Worm (Caenorhabditis elegans): ENCODE measurements around the gene lon-8.

The lon-8 gene

DNA sequence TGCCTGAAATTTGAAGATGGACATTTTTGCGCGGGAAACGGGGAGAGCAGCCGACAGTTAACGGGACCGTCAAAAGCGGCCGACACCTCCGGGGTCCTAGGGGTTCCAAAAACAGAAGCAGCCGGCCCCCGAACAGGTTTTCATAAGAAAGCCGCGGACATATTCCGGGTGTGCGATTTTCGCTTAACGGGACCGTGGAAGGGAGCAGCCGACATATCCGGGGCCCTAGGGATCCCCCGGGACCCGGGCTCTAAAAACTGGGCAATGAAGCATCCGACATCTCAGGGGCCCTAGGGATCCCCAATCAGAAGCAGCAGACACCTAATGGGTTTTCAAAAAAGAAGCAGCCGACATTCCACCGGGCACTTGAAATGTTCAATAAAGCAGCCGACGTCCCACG, 38.7 kb downstream of the lon-8 start:
- TF ChIP-seq C08G9.2 (tag; optimal IDR thresholded peaks at IDR 0.05) (no peak), fkh-6 (tag; optimal IDR thresholded peaks at IDR 0.05) (no peak), pag-3 (tag; optimal IDR thresholded peaks at IDR 0.05; ENCODE audit: borderline replicate concordance) (peak; percentile 73), elt-4 (tag; optimal IDR thresholded peaks at IDR 0.05) (peak; percentile 68), mec-3 (tag; optimal IDR thresholded peaks at IDR 0.05; ENCODE audit: borderline replicate concordance) (no peak), unc-55 (GFP tag; optimal IDR thresholded peaks at IDR 0.05) (no peak), pat-9 (tag; optimal IDR thresholded peaks at IDR 0.05) (no peak)

DNA sequence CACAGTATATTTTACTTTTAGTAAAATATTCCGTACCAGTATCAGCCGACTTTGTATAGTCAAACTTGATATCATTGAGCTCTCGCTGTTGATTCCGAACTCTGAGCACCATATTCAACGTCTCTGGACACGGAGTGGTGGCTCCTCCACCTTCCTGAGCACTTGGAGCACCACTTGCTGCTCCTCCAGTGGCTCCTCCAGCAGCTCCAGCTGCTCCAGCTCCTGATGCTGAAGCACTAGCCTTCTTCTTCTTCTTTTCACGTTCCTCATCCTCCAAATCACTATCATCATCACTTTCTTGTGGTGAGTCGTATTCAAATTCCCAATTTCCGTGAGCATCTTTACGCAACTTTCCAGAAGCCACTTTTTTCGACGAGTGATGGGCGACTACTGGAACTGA, 45.1 kb downstream of the lon-8 start:
- TF ChIP-seq ceh-48 (tag; optimal IDR thresholded peaks at IDR 0.05) (no peak), fkh-6 (tag; optimal IDR thresholded peaks at IDR 0.05) (no peak), pha-2 (tag; optimal IDR thresholded peaks at IDR 0.05) (no peak), nfya-1 (tag; optimal IDR thresholded peaks at IDR 0.05) (no peak), ceh-34 (tag; optimal IDR thresholded peaks at IDR 0.05) (no peak), K02D7.2 (tag; optimal IDR thresholded peaks at IDR 0.05) (no peak), ceh-18 (tag; optimal IDR thresholded peaks at IDR 0.05) (no peak), nhr-11 (tag; optimal IDR thresholded peaks at IDR 0.05) (no peak), sox-2 (GFP tag; IDR thresholded peaks at IDR 0.05) (no peak), C08G9.2 (tag; optimal IDR thresholded peaks at IDR 0.05) (no peak), ceh-30 (tag; optimal IDR thresholded peaks at IDR 0.05) (no peak), ztf-16 (tag; optimal IDR thresholded peaks at IDR 0.05) (no peak), ref-2 (tag; optimal IDR thresholded peaks at IDR 0.05) (no peak), pros-1 (tag; optimal IDR thresholded peaks at IDR 0.05) (no peak), dve-1 (tag; optimal IDR thresholded peaks at IDR 0.05) (no peak), pag-3 (tag; optimal IDR thresholded peaks at IDR 0.05; ENCODE audit: borderline replicate concordance) (no peak), tbx-2 (tag; optimal IDR thresholded peaks at IDR 0.05) (no peak), ceh-45 (GFP tag; IDR thresholded peaks at IDR 0.05) (no peak), madf-2 (tag; optimal IDR thresholded peaks at IDR 0.05) (no peak), pat-9 (tag; optimal IDR thresholded peaks at IDR 0.05) (no peak)

DNA sequence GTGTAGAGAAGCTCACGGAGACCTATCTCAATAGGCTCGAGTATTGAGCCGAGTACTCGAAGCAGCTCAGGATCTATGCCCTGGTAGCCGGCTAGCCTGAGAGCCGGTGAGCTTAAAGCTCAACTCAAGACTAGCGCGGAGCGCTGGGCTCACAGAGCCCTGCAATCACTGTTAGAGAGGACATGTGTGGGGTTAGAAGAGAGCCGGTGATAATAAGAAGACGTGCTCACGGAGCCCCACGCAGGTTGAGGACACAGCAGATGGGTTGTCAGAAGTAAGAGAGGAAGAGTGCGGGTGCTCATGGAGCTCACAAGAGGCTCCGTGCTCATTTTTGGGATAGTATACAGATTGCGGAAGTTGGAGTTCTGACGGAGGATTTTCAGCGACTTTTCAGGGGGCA, 48.9 kb downstream of the lon-8 start:
- TF ChIP-seq zip-5 (tag; optimal IDR thresholded peaks at IDR 0.05) (no peak), pag-3 (tag; optimal IDR thresholded peaks at IDR 0.05; ENCODE audit: borderline replicate concordance) (peak; percentile 76), dve-1 (tag; optimal IDR thresholded peaks at IDR 0.05) (no peak), elt-4 (tag; optimal IDR thresholded peaks at IDR 0.05) (peak; percentile 34), ref-2 (tag; optimal IDR thresholded peaks at IDR 0.05) (peak; percentile 9), madf-2 (tag; optimal IDR thresholded peaks at IDR 0.05) (no peak)

DNA sequence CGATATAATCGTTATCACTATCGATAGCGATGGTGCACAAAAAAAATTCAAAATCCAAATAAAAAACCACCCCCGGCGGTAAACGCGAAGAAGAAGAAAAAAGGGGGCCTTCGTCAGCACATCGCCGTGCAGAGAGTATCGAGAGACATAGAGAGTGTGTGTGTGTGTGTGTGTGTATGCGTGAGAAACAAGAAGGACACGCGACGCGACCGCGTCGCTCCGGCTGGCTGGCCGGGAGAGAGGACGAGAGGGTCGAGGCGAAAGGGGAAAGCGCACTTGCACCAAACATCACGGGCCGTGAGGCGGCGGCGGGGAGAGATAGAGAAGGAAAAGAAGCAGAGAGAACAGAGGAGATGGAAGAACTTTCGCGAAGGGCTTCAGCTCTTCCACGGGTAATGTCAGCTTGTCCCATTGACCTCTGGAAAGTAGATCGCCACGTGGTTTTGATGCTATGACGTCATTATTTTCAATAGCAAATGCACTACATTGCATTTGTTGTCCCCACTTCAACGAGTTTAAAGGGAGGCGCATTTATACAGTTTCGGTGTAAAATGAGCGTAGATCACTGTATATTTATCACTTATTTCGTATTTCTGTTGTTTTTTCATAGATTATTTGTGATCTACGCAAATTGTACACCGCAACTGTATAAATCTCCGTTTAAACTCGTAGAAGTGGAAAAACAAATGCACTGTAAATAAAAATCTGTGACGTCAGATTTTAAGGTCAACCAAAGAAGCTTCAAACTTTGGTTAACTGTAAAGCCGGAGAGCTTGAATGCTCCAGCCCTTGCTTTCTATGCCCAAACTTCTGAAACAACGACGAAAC, 49.8 kb downstream of the lon-8 start, which contains the start of gene Y59A8B.24:
TSS of gene Y59A8B.24 (plus strand) at position 778 of the 828 bp plus-strand sequence.
- TF ChIP-seq hlh-8 (tag; optimal IDR thresholded peaks at IDR 0.05) (peak; percentile 90), che-1 (tag; optimal IDR thresholded peaks at IDR 0.05) (no peak), zip-5 (tag; optimal IDR thresholded peaks at IDR 0.05) (peak; percentile 49), gmeb-2 (tag; optimal IDR thresholded peaks at IDR 0.05) (no peak), Y22D7AL.16 (tag; optimal IDR thresholded peaks at IDR 0.05) (no peak), ceh-22 (tag; optimal IDR thresholded peaks at IDR 0.05) (peak; percentile 14), pqm-1 (tag; optimal IDR thresholded peaks at IDR 0.05) (peak; percentile 88), unc-3 (GFP tag; conservative IDR thresholded peaks at IDR 0.05) (no peak), unc-3 (tag; optimal IDR thresholded peaks at IDR 0.05) (no peak), pha-4 (tag; optimal IDR thresholded peaks at IDR 0.05) (no peak), ama-1 (optimal IDR thresholded peaks at IDR 0.05) (no peak), pax-1 (tag; optimal IDR thresholded peaks at IDR 0.05) (no peak), unc-55 (GFP tag; optimal IDR thresholded peaks at IDR 0.05) (peak; percentile 80), ceh-30 (tag; optimal IDR thresholded peaks at IDR 0.05) (no peak), ttx-3 (tag; optimal IDR thresholded peaks at IDR 0.05) (no peak), hlh-6 (tag; optimal IDR thresholded peaks at IDR 0.05) (peak; percentile 55), C08G9.2 (tag; optimal IDR thresholded peaks at IDR 0.05) (peak; percentile 94), hlh-30 (tag; optimal IDR thresholded peaks at IDR 0.05; ENCODE audit: insufficient read depth) (peak; percentile 96), F13H6.1 (tag; optimal IDR thresholded peaks at IDR 0.05) (peak; percentile 78), eyg-1 (tag; optimal IDR thresholded peaks at IDR 0.05) (peak; percentile 64), lin-11 (tag; optimal IDR thresholded peaks at IDR 0.05) (no peak), unc-86 (tag; optimal IDR thresholded peaks at IDR 0.05) (no peak), nfya-1 (tag; optimal IDR thresholded peaks at IDR 0.05) (peak; percentile 96), pha-2 (tag; optimal IDR thresholded peaks at IDR 0.05) (peak; percentile 39), syd-9 (tag; optimal IDR thresholded peaks at IDR 0.05) (peak; percentile 62), elt-2 (tag; optimal IDR thresholded peaks at IDR 0.05) (peak; percentile 48), ceh-9 (tag; optimal IDR thresholded peaks at IDR 0.05) (no peak), nhr-232 (tag; optimal IDR thresholded peaks at IDR 0.05) (no peak)

All from whole organism, late embryonic.